Worm (Caenorhabditis elegans): Measurements from ENCODE around the gene C35B8.3.

Gene C35B8.3

DNA sequence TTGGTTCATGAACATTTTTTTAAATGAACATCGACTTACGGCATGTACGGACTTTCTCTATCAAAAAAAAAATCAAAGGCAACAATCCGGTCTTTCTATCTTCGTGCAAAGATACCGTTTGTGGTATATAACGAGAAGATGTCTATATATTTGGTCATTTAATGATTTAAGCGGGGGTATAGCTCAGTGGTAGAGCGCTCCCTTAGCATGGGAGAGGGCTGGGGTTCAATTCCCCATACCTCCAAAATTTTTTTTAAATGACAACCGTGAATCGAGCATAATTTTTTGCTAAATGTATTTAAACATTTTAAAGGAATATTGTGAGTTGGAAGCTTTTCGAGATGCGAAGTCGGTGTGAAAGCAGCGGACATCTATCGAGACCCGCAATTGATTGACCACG is 25.0 kb downstream of the C35B8.3 start:
- TF ChIP-seq flt-1 (GFP tag; IDR thresholded peaks at IDR 0.05) (no peak), sea-1 (GFP tag; conservative IDR thresholded peaks at IDR 0.05) (no peak), hmg-4 (GFP tag; optimal IDR thresholded peaks at IDR 0.05) (no peak), hmbx-1 (tag; optimal IDR thresholded peaks at IDR 0.05) (no peak), ceh-13 (GFP tag; optimal IDR thresholded peaks at IDR 0.05) (no peak), ets-7 (tag; optimal IDR thresholded peaks at IDR 0.05) (no peak), aly-1 (tag; optimal IDR thresholded peaks at IDR 0.05) (no peak), tra-4 (tag; optimal IDR thresholded peaks at IDR 0.05) (no peak), tbx-37 (GFP tag; conservative IDR thresholded peaks at IDR 0.05) (no peak; the same call in 1 of the 2 replicates), F13C5.2 (tag; optimal IDR thresholded peaks at IDR 0.05) (no peak), hnd-1 (tag; optimal IDR thresholded peaks at IDR 0.05) (no peak), scrt-1 (GFP tag; IDR thresholded peaks at IDR 0.05) (no peak), B0310.2 (tag; optimal IDR thresholded peaks at IDR 0.05) (no peak), ama-1 (optimal IDR thresholded peaks at IDR 0.05) (no peak), tbx-11 (GFP tag; IDR thresholded peaks at IDR 0.05) (no peak), pes-1 (GFP tag; IDR thresholded peaks at IDR 0.05) (no peak), ceh-36 (tag; optimal IDR thresholded peaks at IDR 0.05) (no peak)

ce11 chrX:9242123-9242522 is 28.4 kb downstream of the C35B8.3 start, which contains the start of gene lgc-4:
Gene lgc-4, minus strand, starts transcription at chrX:9242223.
- TF ChIP-seq hmg-4 (GFP tag; optimal IDR thresholded peaks at IDR 0.05) (no peak), scrt-1 (GFP tag; IDR thresholded peaks at IDR 0.05) (no peak), hmbx-1 (tag; optimal IDR thresholded peaks at IDR 0.05) (no peak), tbx-11 (GFP tag; IDR thresholded peaks at IDR 0.05) (no peak), F13C5.2 (tag; optimal IDR thresholded peaks at IDR 0.05) (no peak), B0310.2 (tag; optimal IDR thresholded peaks at IDR 0.05) (no peak), hnd-1 (tag; optimal IDR thresholded peaks at IDR 0.05) (no peak), ama-1 (optimal IDR thresholded peaks at IDR 0.05) (no peak), pes-1 (GFP tag; IDR thresholded peaks at IDR 0.05) (no peak), tra-4 (tag; optimal IDR thresholded peaks at IDR 0.05) (no peak), aly-1 (tag; optimal IDR thresholded peaks at IDR 0.05) (no peak), tbx-37 (GFP tag; conservative IDR thresholded peaks at IDR 0.05) (no peak), ceh-13 (GFP tag; optimal IDR thresholded peaks at IDR 0.05) (no peak), sea-1 (GFP tag; conservative IDR thresholded peaks at IDR 0.05) (no peak), ceh-36 (tag; optimal IDR thresholded peaks at IDR 0.05) (no peak)

ce11 chrX:9243257-9243656 is 29.5 kb downstream of the C35B8.3 start, which contains the start of gene gpa-12:
Gene gpa-12, plus strand, starts transcription at chrX:9243557.
- TF ChIP-seq tbx-37 (GFP tag; conservative IDR thresholded peaks at IDR 0.05) = no peak
- TF ChIP-seq tra-4 (tag; optimal IDR thresholded peaks at IDR 0.05) = no peak
- TF ChIP-seq aly-1 (tag; optimal IDR thresholded peaks at IDR 0.05) = no peak
- no peak for TF ChIP-seq hmg-4 (GFP tag; optimal IDR thresholded peaks at IDR 0.05)
- no peak for TF ChIP-seq ama-1 (optimal IDR thresholded peaks at IDR 0.05)
- no peak for TF ChIP-seq ets-7 (tag; optimal IDR thresholded peaks at IDR 0.05)
- no peak for TF ChIP-seq ceh-13 (GFP tag; optimal IDR thresholded peaks at IDR 0.05)
- TF ChIP-seq B0310.2 (tag; optimal IDR thresholded peaks at IDR 0.05) = no peak
- no peak for TF ChIP-seq hnd-1 (tag; optimal IDR thresholded peaks at IDR 0.05)
- TF ChIP-seq hmbx-1 (tag; optimal IDR thresholded peaks at IDR 0.05) = no peak
- TF ChIP-seq F13C5.2 (tag; optimal IDR thresholded peaks at IDR 0.05) = no peak
- TF ChIP-seq ceh-36 (tag; optimal IDR thresholded peaks at IDR 0.05) = no peak
- no peak for TF ChIP-seq tbx-11 (GFP tag; IDR thresholded peaks at IDR 0.05)
- no peak for TF ChIP-seq flt-1 (GFP tag; IDR thresholded peaks at IDR 0.05)

ce11 chrX:9246625-9247024 is 32.9 kb downstream of the C35B8.3 start:
- TF ChIP-seq B0310.2 (tag; optimal IDR thresholded peaks at IDR 0.05) = no peak
- TF ChIP-seq ets-7 (tag; optimal IDR thresholded peaks at IDR 0.05) = no peak

ce11 chrX:9248083-9248805 is 34.5 kb downstream of the C35B8.3 start:
- no peak for TF ChIP-seq B0310.2 (tag; optimal IDR thresholded peaks at IDR 0.05)

ce11 chrX:9251488-9251887 is 37.8 kb downstream of the C35B8.3 start, which contains the start of gene pes-8:
Gene pes-8, plus strand, starts transcription at chrX:9251788.
- TF ChIP-seq tbx-37 (GFP tag; conservative IDR thresholded peaks at IDR 0.05) (no peak), flt-1 (GFP tag; IDR thresholded peaks at IDR 0.05) (no peak), ets-7 (tag; optimal IDR thresholded peaks at IDR 0.05) (no peak), hnd-1 (tag; optimal IDR thresholded peaks at IDR 0.05) (no peak), hmg-4 (GFP tag; optimal IDR thresholded peaks at IDR 0.05) (no peak), F13C5.2 (tag; optimal IDR thresholded peaks at IDR 0.05) (no peak), ama-1 (optimal IDR thresholded peaks at IDR 0.05) (no peak), scrt-1 (GFP tag; IDR thresholded peaks at IDR 0.05) (no peak), sea-1 (GFP tag; conservative IDR thresholded peaks at IDR 0.05) (no peak), aly-1 (tag; optimal IDR thresholded peaks at IDR 0.05) (no peak), ceh-13 (GFP tag; optimal IDR thresholded peaks at IDR 0.05) (no peak), pes-1 (GFP tag; IDR thresholded peaks at IDR 0.05) (no peak), hmbx-1 (tag; optimal IDR thresholded peaks at IDR 0.05) (no peak), B0310.2 (tag; optimal IDR thresholded peaks at IDR 0.05) (no peak), tra-4 (tag; optimal IDR thresholded peaks at IDR 0.05) (no peak), tbx-11 (GFP tag; IDR thresholded peaks at IDR 0.05) (no peak), ceh-36 (tag; optimal IDR thresholded peaks at IDR 0.05) (no peak)

DNA sequence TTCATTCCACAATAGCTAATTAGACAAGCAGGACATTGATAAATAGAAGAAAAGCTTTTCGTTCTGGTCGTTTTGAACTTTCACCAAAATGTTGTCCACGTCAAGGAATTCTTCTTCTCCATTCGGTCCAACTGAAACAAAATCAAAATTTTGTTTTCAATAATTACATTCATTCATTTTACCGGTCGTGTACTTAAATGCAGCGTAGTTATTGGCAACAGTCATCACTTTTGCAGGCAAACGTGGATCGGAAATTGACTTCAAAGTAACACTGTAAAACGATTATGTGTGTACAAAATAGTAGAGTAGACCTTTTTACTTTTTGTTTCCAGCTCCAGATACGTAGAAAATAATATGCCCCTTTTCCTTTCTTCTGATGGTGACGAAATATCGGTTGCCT is 42.3 kb downstream of the C35B8.3 start:
- TF ChIP-seq hmbx-1 (tag; optimal IDR thresholded peaks at IDR 0.05) (no peak), tbx-37 (GFP tag; conservative IDR thresholded peaks at IDR 0.05) (no peak), F13C5.2 (tag; optimal IDR thresholded peaks at IDR 0.05) (no peak), flt-1 (GFP tag; IDR thresholded peaks at IDR 0.05) (no peak), pes-1 (GFP tag; IDR thresholded peaks at IDR 0.05) (no peak), ama-1 (optimal IDR thresholded peaks at IDR 0.05) (no peak), ceh-13 (GFP tag; optimal IDR thresholded peaks at IDR 0.05) (no peak), ceh-36 (tag; optimal IDR thresholded peaks at IDR 0.05) (no peak), aly-1 (tag; optimal IDR thresholded peaks at IDR 0.05) (no peak), tbx-11 (GFP tag; IDR thresholded peaks at IDR 0.05) (no peak), tra-4 (tag; optimal IDR thresholded peaks at IDR 0.05) (no peak), scrt-1 (GFP tag; IDR thresholded peaks at IDR 0.05) (no peak), hnd-1 (tag; optimal IDR thresholded peaks at IDR 0.05) (no peak), sea-1 (GFP tag; conservative IDR thresholded peaks at IDR 0.05) (no peak), B0310.2 (tag; optimal IDR thresholded peaks at IDR 0.05) (no peak), hmg-4 (GFP tag; optimal IDR thresholded peaks at IDR 0.05) (no peak), ets-7 (tag; optimal IDR thresholded peaks at IDR 0.05) (no peak)
